Worm (Caenorhabditis elegans) whole organism, L3 larva: ENCODE data around the gene F25B3.2.

Experiments
- ZK546.5 ChIP-seq: sonication (generic microtip); optimal IDR thresholded peaks from 2 replicates; lab custom pipeline; 2017; ENCODE audit warnings: missing biosample characterization, missing genetic modification characterization
- aly-2 ChIP-seq: fragments of 150-350 bp; optimal IDR thresholded peaks from 2 replicates; lab custom pipeline; 2014; ENCODE audit warnings: missing biosample characterization, missing genetic modification characterization
- jun-1 ChIP-seq: fragments of 150-350 bp; optimal IDR thresholded peaks from 2 replicates; lab custom pipeline; 2014; ENCODE audit warnings: missing biosample characterization, missing genetic modification reagents, missing genetic modification characterization
- nhr-25 ChIP-seq: sonication (generic microtip); optimal IDR thresholded peaks from 2 replicates; lab custom pipeline; 2017; ENCODE audit warnings: missing biosample characterization, missing genetic modification characterization
- nhr-28 ChIP-seq: fragments of 150-350 bp; optimal IDR thresholded peaks from 2 replicates; lab custom pipeline; 2014; ENCODE audit warnings: missing biosample characterization, missing genetic modification characterization
- pha-4 ChIP-seq: fragments of 150-350 bp; optimal IDR thresholded peaks from 2 replicates; lab custom pipeline; 2014; ENCODE audit warnings: missing biosample characterization, missing genetic modification reagents, missing genetic modification characterization
- snpc-4 ChIP-seq: fragments of 150-350 bp; optimal IDR thresholded peaks from 2 replicates; lab custom pipeline; 2014; ENCODE audit warnings: missing biosample characterization, missing genetic modification characterization
- zag-1 ChIP-seq: fragments of 150-350 bp; optimal IDR thresholded peaks from 2 replicates; lab custom pipeline; 2014; ENCODE audit warnings: missing biosample characterization, missing genetic modification characterization

ce11 chrV:9561624-9562179 lies 15.4 kb upstream of the F25B3.2 start, which contains the start of gene rgef-1:
- TF ChIP-seq jun-1 (tag; lab: Kevin White, UChicago), result no peak
- no peak for TF ChIP-seq zag-1
- TF ChIP-seq pha-4 (tag; lab: Kevin White, UChicago), result no peak
- TF ChIP-seq nhr-25 (tag; lab: Kevin White, UChicago), result no peak
- no peak for TF ChIP-seq ZK546.5
- peak; percentile 24 for TF ChIP-seq snpc-4
- no peak for TF ChIP-seq aly-2
- no peak for TF ChIP-seq nhr-28 (tag; lab: Kevin White, UChicago)
